Fruit fly (Drosophila melanogaster) whole organism, adult: ENCODE results near the gene CG14810.

Source experiments
- CG12768 ChIP-seq: fragments of 200-800 bp; sonication (Bioruptor generic); optimal IDR thresholded peaks from 2 replicates; lab custom pipeline; 2017; ENCODE audit warnings: missing biosample characterization, missing genetic modification characterization, mild to moderate bottlenecking, moderate library complexity, missing genetic modification reagents
- CG1620 ChIP-seq: fragments of 200-800 bp; sonication (Bioruptor generic); optimal IDR thresholded peaks from 2 replicates; lab custom pipeline; 2016; ENCODE audit warnings: missing biosample characterization, missing genetic modification characterization
- CG33017 ChIP-seq: fragments of 200-800 bp; sonication (Bioruptor generic); optimal IDR thresholded peaks from 2 replicates; lab custom pipeline; 2018; ENCODE audit warnings: missing biosample characterization, mild to moderate bottlenecking, missing genetic modification characterization, moderate library complexity
- Crg-1 ChIP-seq: fragments of 200-800 bp; sonication (Bioruptor generic); optimal IDR thresholded peaks from 2 replicates; lab custom pipeline; 2016; ENCODE audit warnings: missing biosample characterization, missing genetic modification characterization
- Mnt ChIP-seq: fragments of 200-800 bp; sonication (Bioruptor generic); optimal IDR thresholded peaks from 2 replicates; lab custom pipeline; 2016; ENCODE audit warnings: missing biosample characterization, mild to moderate bottlenecking, missing genetic modification characterization
- kay ChIP-seq: fragments of 200-800 bp; sonication (Bioruptor generic); peaks from one replicate; lab custom pipeline; 2016; ENCODE audit warnings: missing biosample characterization, missing genetic modification characterization, borderline replicate concordance
- ovo ChIP-seq: fragments of 200-800 bp; sonication (Bioruptor generic); optimal IDR thresholded peaks from 2 replicates; lab custom pipeline; 2016; ENCODE audit warnings: missing biosample characterization, missing genetic modification characterization
- tj ChIP-seq: fragments of 200-800 bp; sonication (Bioruptor generic); optimal IDR thresholded peaks from 3 replicates; lab custom pipeline; 2017; ENCODE audit warnings: missing biosample characterization, mild to moderate bottlenecking, missing genetic modification characterization, moderate library complexity

DNA sequence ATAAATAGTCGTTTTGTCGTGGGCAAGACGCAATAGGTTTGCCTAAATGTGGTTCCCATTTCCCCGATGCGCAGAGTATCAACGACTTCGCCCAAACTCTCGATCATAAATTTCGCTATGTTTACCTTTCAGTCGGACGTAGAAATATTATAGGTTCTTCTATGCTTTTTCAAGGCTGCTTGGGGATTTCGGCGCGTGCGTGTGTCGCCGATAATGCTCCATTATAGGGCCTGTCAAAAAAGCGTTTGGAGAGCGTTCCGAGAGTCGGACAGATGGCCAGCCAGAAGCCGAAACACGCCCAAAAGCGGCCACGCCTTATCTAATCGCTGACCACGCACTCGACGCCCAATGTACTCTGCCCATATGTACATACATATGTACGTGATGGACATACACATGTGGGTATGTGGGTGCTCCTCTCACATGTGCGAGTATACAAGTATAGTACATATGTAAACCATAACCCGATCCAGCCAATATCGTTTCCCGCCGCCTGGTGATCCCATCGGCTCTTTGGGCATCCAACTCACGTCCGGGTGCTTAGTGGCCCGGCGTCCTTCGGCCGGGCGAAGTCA, 28.6 kb upstream of the CG14810 start:
- no peak for TF ChIP-seq ovo (GFP tag; lab: Kevin White, UChicago)
- TF ChIP-seq CG12768 (GFP tag; lab: Kevin White, UChicago) = no peak
- no peak for TF ChIP-seq kay (GFP tag; lab: Kevin White, UChicago)
- TF ChIP-seq CG1620 (GFP tag; lab: Kevin White, UChicago) = no peak
- no peak for TF ChIP-seq CG33017 (tag; lab: Kevin White, UChicago)
- TF ChIP-seq Crg-1 (GFP tag; lab: Kevin White, UChicago) = no peak
- no peak for TF ChIP-seq tj (GFP tag; lab: Kevin White, UChicago)
- TF ChIP-seq Mnt = no peak
